Worm (Caenorhabditis elegans): ENCODE results near the gene F16F9.1.

F16F9.1 gene

DNA sequence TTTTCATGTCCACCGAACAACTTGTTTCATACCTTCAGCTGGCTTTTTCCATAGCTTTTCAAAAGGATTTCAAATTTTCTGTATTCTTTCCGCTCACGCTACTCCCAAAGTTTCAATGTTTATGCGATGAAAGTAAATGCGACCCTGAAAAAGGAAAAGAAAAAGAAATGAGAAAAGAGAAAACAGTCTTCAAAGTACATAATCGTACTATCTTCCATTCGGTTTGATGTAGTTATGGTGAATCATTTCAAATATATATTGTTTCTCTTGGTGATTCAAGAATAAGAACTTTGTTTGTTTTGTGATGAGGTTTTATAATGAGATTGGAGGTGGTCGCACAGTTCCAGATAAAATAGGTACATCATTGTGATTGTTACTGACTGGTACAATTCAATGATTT, 7.5 kb upstream of the F16F9.1 start:
- no peak for TF ChIP-seq ztf-29 (GFP tag; IDR thresholded peaks at IDR 0.05)
- TF ChIP-seq med-1 (GFP tag; optimal IDR thresholded peaks at IDR 0.05; ENCODE audit: insufficient read depth): no peak
- TF ChIP-seq ref-1 (GFP tag; conservative IDR thresholded peaks at IDR 0.05): no peak

DNA sequence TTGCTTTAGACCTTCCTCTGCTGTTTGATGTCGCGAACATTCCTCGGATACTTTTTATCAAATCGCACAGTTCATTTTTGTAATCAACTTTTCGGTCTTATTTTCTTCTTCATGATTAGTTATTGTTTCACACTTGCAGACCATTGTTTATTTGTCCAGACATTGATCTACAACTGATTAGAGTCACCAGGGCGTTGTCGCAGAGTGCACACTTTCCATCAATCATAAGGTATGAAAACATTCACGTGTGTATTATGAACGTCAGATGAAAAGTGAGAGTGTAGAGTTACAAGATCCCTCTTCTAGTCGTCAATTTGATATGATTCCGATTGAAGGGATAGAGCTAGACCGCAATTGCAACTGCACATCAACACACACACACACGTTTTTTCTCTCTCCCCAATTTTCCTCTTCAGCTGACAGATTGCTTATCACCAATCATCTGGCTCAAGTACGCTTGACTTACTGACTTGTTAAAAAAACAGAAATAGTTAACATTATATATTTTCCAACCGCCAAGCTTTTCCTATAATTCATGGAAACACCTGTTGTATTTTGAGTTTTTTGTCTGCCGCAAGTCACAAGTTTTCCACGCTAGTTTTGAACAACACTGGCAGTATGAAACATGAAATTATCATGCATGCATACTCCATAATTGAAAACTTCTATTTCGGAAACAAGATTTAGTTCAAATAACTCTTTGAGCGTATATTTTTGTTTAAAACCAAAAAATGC, 6.0 kb upstream of the F16F9.1 start:
- TF ChIP-seq tab-1 (GFP tag; IDR thresholded peaks at IDR 0.05): no peak

DNA sequence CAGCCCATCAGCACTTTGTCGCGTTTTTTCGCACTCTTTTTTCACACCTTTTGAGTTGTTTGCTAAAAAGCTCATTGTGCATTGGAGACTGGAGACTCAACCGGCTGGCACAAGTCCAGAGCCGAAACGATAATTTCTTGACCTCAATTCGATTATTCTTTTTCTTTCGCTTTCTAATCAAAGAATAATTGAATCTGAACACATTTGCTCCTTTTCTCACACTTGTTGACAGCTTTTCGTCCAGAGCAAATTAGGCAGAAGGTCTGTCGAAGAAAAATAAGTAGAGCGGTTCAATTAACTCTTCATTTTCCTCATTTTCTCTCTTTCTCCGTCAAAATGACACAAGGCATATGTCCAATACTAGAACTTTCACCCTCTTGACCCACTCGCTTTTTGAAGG, 1.3 kb upstream of the F16F9.1 start:
- TF ChIP-seq T22C8.4 (GFP tag; IDR thresholded peaks at IDR 0.05) (no peak), ztf-23 (GFP tag; IDR thresholded peaks at IDR 0.05) (no peak), klf-2 (GFP tag; conservative IDR thresholded peaks at IDR 0.05) (no peak), tab-1 (GFP tag; IDR thresholded peaks at IDR 0.05) (no peak), med-1 (GFP tag; optimal IDR thresholded peaks at IDR 0.05; ENCODE audit: insufficient read depth) (no peak), ref-1 (GFP tag; conservative IDR thresholded peaks at IDR 0.05) (no peak), cog-1 (tag; optimal IDR thresholded peaks at IDR 0.05) (no peak), flt-1 (GFP tag; IDR thresholded peaks at IDR 0.05) (no peak), ztf-29 (GFP tag; IDR thresholded peaks at IDR 0.05) (no peak)

DNA sequence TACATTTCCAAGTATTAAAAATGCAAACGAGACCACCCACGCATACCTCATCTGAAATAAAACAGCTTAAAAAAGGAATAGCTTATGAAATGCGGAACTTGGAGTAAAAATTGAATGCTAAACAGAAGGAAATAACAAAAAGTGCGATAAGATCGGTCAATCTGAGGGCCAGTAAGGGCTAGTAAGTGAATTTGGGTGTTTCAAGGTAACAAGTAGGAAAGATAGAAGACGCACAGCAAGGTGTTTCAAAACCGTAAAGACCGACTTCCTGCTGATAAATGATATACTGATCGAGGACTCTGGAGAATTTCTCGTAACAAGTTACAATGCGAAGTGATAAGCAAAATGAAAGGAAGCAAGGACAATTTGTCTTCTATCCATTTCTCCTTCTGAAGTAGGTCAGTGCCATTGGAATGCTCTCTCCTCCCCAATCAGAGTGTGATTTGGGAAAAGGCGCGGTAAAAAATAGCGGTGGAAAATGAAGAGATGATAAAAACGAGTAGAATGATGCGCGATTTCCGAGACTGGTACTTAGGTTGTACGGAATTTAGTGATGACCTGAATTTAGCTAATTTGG, 9.5 kb downstream of the F16F9.1 start, which contains the start of gene dpy-6:
dpy-6 (minus strand) TSS at position 51 of the 577 bp plus-strand sequence.
- no peak for TF ChIP-seq T22C8.4 (GFP tag; IDR thresholded peaks at IDR 0.05)
- TF ChIP-seq ztf-23 (GFP tag; IDR thresholded peaks at IDR 0.05): no peak
- TF ChIP-seq flt-1 (GFP tag; IDR thresholded peaks at IDR 0.05): no peak
- TF ChIP-seq cog-1 (tag; optimal IDR thresholded peaks at IDR 0.05): no peak

DNA sequence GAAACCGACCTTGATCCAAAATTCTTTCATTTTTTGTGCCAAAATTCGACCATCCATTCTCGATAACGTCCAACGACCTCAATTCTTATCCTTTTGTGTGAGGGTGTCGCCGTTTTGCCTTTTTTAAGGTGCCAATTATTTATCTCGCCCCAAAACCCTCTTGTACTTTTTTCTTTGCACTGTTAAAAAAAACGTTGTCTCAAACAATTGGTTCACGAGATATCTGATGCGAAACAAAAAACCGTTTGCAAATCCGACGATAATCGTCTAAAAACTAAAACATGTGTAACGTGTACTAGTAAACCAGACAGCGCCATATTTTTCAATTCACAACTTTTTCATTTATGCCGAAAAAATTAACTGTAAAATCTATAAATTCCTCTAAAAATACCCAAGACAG, 11.1 kb downstream of the F16F9.1 start, which contains the start of gene F16F9.3:
F16F9.3 (plus strand) TSS at position 301 of the 400 bp plus-strand sequence.
- TF ChIP-seq med-1 (GFP tag; optimal IDR thresholded peaks at IDR 0.05; ENCODE audit: insufficient read depth): no peak
- TF ChIP-seq ref-1 (GFP tag; conservative IDR thresholded peaks at IDR 0.05): no peak

DNA sequence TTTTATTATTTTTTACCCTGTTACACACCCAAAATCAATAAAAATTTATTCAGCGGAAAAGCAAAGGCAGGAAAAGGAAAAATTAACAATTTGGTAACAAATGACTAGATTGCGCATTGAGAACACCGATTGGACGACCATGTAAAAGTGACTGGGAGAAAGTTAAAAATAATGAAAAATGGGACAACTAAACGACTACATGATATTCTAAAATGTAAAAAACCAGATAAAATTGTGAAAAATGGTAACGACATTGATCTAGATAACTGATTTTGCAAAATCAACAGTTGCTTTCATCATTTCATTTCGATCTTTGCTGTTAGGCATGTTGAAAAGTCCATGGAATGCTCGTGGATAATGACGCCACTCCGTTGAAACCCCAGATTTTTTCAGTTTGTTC, 13.6 kb downstream of the F16F9.1 start:
- TF ChIP-seq tab-1 (GFP tag; IDR thresholded peaks at IDR 0.05) (no peak), ztf-29 (GFP tag; IDR thresholded peaks at IDR 0.05) (no peak), ref-1 (GFP tag; conservative IDR thresholded peaks at IDR 0.05) (no peak), T22C8.4 (GFP tag; IDR thresholded peaks at IDR 0.05) (no peak), med-1 (GFP tag; optimal IDR thresholded peaks at IDR 0.05; ENCODE audit: insufficient read depth) (no peak), ztf-23 (GFP tag; IDR thresholded peaks at IDR 0.05) (no peak)

DNA sequence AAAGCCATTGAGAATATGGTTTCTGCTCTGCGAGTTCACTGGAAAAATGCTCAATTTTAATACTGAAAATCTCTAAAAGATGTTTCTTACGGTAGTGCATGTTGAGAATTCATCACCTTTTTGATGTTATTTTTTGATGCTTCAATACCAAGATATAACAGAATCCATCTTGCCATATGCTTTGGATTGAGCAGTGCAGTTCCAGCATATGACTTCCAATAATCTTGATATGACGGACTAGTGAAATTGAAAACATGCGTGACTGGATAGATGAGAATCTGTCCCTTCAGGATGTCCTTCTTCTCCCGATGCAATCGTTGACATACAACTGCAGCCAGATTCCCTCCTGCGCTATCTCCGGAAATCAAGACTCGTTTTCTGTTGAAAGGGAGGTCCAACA, 14.8 kb downstream of the F16F9.1 start:
- no peak for TF ChIP-seq med-1 (GFP tag; optimal IDR thresholded peaks at IDR 0.05; ENCODE audit: insufficient read depth)
- no peak for TF ChIP-seq ref-1 (GFP tag; conservative IDR thresholded peaks at IDR 0.05)
- TF ChIP-seq ztf-23 (GFP tag; IDR thresholded peaks at IDR 0.05): no peak

DNA sequence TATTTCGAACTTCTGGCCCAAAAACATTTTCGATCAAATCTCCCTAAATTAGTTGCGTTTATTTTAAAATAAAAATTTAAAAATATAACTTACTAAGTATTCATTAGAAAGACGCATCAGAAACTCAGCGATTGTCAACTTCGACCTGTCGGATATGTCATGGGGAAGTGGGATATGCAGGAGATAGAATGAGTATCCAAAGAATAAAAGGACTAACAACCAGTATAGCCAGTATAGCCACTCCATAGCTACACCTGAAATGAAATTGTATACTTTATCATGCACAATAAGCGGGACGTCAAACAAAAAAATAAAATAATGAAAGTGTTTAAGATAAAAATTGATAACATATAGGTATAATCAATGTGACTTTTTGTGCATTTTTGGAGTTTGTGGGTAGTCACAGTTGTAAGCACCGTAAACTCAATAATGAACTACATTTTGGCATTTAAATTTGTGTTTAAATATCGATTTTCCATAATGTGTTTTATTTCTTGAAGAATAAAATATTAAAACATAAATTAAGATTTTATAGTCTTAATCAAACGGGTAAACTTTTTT, 17.0 kb downstream of the F16F9.1 start, which contains the start of gene F16F9.4:
F16F9.4 (minus strand) TSS at position 276 of the 561 bp plus-strand sequence.
- TF ChIP-seq klf-2 (GFP tag; conservative IDR thresholded peaks at IDR 0.05) (no peak), ztf-23 (GFP tag; IDR thresholded peaks at IDR 0.05) (no peak), cog-1 (tag; optimal IDR thresholded peaks at IDR 0.05) (no peak), flt-1 (GFP tag; IDR thresholded peaks at IDR 0.05) (no peak), ref-1 (GFP tag; conservative IDR thresholded peaks at IDR 0.05) (no peak), T22C8.4 (GFP tag; IDR thresholded peaks at IDR 0.05) (no peak), tab-1 (GFP tag; IDR thresholded peaks at IDR 0.05) (no peak), ztf-29 (GFP tag; IDR thresholded peaks at IDR 0.05) (no peak), med-1 (GFP tag; optimal IDR thresholded peaks at IDR 0.05; ENCODE audit: insufficient read depth) (no peak)

DNA sequence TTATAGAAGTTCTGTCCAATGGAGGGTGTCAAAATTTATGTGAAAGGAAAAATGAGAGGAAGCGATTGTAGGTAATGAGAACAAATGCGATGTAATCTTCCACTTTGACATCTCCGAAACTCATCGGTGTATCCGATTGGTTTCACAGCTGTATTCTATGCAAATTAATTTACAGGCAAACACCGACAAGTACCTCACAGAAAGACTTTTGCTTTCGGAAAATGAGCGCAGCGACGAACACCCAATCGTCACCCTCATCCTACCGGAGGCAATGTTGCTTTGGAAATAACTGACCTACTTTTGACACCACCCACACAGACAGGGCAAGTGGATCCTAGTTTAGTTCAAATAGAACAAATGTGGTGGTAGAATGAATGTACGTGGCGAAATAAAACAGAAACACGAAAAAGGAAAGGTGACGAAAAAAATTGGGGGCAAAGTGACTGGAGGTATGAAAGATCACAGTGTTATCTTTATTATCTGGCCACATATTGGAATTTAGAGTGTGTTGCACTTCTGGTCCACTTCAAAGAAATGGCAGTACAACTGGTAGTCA, 17.8 kb downstream of the F16F9.1 start:
- TF ChIP-seq ztf-29 (GFP tag; IDR thresholded peaks at IDR 0.05) (no peak), ref-1 (GFP tag; conservative IDR thresholded peaks at IDR 0.05) (no peak), tab-1 (GFP tag; IDR thresholded peaks at IDR 0.05) (no peak), cog-1 (tag; optimal IDR thresholded peaks at IDR 0.05) (no peak), med-1 (GFP tag; optimal IDR thresholded peaks at IDR 0.05; ENCODE audit: insufficient read depth) (no peak), flt-1 (GFP tag; IDR thresholded peaks at IDR 0.05) (no peak), klf-2 (GFP tag; conservative IDR thresholded peaks at IDR 0.05) (no peak), ztf-23 (GFP tag; IDR thresholded peaks at IDR 0.05) (no peak), T22C8.4 (GFP tag; IDR thresholded peaks at IDR 0.05) (no peak)

DNA sequence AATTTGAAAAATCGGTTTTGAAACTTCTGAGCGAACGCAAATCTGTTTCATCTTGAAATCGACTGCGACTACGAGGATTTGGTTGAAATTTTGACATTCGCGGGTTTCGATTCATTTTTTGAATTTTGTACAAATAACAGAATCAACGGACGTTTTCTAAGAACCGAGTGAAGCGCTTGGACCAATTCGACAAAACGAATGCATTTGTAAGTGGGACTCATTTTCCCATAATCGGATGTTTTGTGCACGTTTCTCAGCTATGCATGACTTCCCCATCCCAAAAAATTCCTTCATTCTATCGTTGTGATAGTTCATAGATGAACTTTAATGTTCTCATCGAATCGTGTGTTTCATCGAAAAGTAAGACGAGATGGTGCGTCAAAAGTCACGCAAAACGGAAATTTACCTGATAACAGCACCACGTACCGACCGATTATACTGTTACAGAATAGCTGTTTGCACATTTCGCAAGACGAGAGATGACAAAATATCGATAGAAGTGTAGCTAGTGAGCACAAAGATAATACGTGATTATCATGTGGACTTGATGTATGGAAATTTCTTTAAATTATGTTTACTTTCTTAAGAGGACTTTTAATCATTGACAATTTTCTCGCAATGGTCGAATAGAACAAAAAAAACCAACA, 24.0 kb downstream of the F16F9.1 start, which contains the start of gene mec-10:
mec-10 (minus strand) TSS at position 189 of the 647 bp plus-strand sequence.
- TF ChIP-seq tab-1 (GFP tag; IDR thresholded peaks at IDR 0.05): no peak
- TF ChIP-seq klf-2 (GFP tag; conservative IDR thresholded peaks at IDR 0.05): no peak
- TF ChIP-seq flt-1 (GFP tag; IDR thresholded peaks at IDR 0.05): no peak
- TF ChIP-seq ztf-29 (GFP tag; IDR thresholded peaks at IDR 0.05): no peak
- TF ChIP-seq T22C8.4 (GFP tag; IDR thresholded peaks at IDR 0.05): no peak
- TF ChIP-seq ref-1 (GFP tag; conservative IDR thresholded peaks at IDR 0.05): no peak
- TF ChIP-seq cog-1 (tag; optimal IDR thresholded peaks at IDR 0.05): no peak
- no peak for TF ChIP-seq ztf-23 (GFP tag; IDR thresholded peaks at IDR 0.05)
